Worm (Caenorhabditis elegans) whole organism, early embryonic: ENCODE data around the gene ech-9.

ENCODE experiments used
- B0310.2 ChIP-seq: sonication (generic microtip); optimal IDR thresholded peaks from 2 replicates; lab custom pipeline; 2016; ENCODE audit warnings: mild to moderate bottlenecking, missing genetic modification characterization, missing compliant biosample characterization
- aly-1 ChIP-seq: sonication (generic microtip); optimal IDR thresholded peaks from 2 replicates; lab custom pipeline; 2016; ENCODE audit warnings: missing genetic modification characterization, missing compliant biosample characterization
- ama-1 ChIP-seq: fragments of 150-350 bp; optimal IDR thresholded peaks from 2 replicates; lab custom pipeline; 2014
- ceh-36 ChIP-seq: sonication (generic microtip); optimal IDR thresholded peaks from 2 replicates; lab custom pipeline; 2016; ENCODE audit warnings: missing genetic modification characterization, inconsistent platforms, missing compliant biosample characterization
- ets-7 ChIP-seq: sonication (generic microtip); optimal IDR thresholded peaks from 2 replicates; lab custom pipeline; 2016; ENCODE audit warnings: missing genotype, missing genetic modification characterization, missing compliant biosample characterization
- flt-1 ChIP-seq: fragments of 200-800 bp; sonication (Bioruptor generic); IDR thresholded peaks from 2 replicates; pipeline ENCODE4 v1.3.6; 2022; ENCODE audit warnings: missing genetic modification characterization, missing compliant biosample characterization
- hmbx-1 ChIP-seq: sonication (generic microtip); optimal IDR thresholded peaks from 2 replicates; lab custom pipeline; 2016; ENCODE audit warnings: mild to moderate bottlenecking, missing genetic modification characterization, missing compliant biosample characterization
- hmg-4 ChIP-seq: fragments of 200-800 bp; sonication (Bioruptor generic); optimal IDR thresholded peaks from 2 replicates; lab custom pipeline; 2018; ENCODE audit warnings: mild to moderate bottlenecking, missing genetic modification characterization, missing compliant biosample characterization
- hnd-1 ChIP-seq: sonication (generic microtip); optimal IDR thresholded peaks from 2 replicates; lab custom pipeline; 2016; ENCODE audit warnings: missing genetic modification characterization, missing compliant biosample characterization
- pes-1 ChIP-seq: fragments of 200-800 bp; sonication (Bioruptor generic); IDR thresholded peaks from 2 replicates; pipeline ENCODE4 v1.3.6; 2022; ENCODE audit warnings: missing genetic modification reagents, missing genetic modification characterization, missing compliant biosample characterization
- scrt-1 ChIP-seq: fragments of 200-800 bp; sonication (Bioruptor generic); IDR thresholded peaks from 2 replicates; pipeline ENCODE4 v1.3.6; 2022; ENCODE audit warnings: missing genetic modification characterization, missing compliant biosample characterization
- sea-1 ChIP-seq: fragments of 200-800 bp; sonication (Bioruptor generic); conservative IDR thresholded peaks from 2 replicates; pipeline ENCODE4 v1.3.6; 2022; ENCODE audit warnings: missing genetic modification characterization, missing compliant biosample characterization
- tbx-37 ChIP-seq: fragments of 200-800 bp; sonication (Bioruptor generic); conservative IDR thresholded peaks from 2 replicates; pipeline ENCODE4 v1.3.6; 2022; ENCODE audit warnings: missing genetic modification reagents, missing genetic modification characterization, missing compliant biosample characterization
- tra-4 ChIP-seq: sonication (generic microtip); optimal IDR thresholded peaks from 2 replicates; lab custom pipeline; 2017; ENCODE audit warnings: missing genetic modification characterization, missing compliant biosample characterization

DNA sequence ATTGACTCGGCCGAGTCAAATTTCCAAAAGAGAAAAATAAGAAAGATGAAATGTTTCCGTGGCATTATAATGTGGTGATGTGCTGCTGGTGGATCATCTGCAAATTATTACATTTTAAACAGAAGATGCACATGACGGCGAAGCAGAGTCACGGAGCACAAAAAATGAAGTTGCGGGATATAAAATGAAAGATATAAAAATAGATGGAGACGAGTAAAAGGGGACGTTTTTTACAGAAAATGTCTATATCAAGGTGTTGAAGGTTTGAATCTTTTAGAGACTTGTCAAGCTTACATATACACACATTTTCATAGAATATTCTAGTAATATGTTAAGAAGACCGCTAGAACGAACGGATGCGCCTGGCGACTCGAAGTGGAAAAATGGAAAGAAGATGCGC, 40.8 kb downstream of the ech-9 start, which contains the start of gene ptrg-1:
- no peak for TF ChIP-seq scrt-1 (GFP tag; lab: Robert Waterston, UW)
- no peak for TF ChIP-seq tbx-37 (GFP tag; lab: Robert Waterston, UW)
- no peak for TF ChIP-seq ets-7 (tag; lab: Kevin White, UChicago)
- no peak for TF ChIP-seq hmg-4 (GFP tag; lab: Kevin White, UChicago)
- TF ChIP-seq ceh-36 (tag; lab: Kevin White, UChicago) = no peak
- TF ChIP-seq B0310.2 (tag; lab: Kevin White, UChicago) = no peak
- TF ChIP-seq flt-1 (GFP tag; lab: Robert Waterston, UW) = no peak
- no peak for TF ChIP-seq pes-1
- TF ChIP-seq ama-1 = no peak
- TF ChIP-seq sea-1 (GFP tag; lab: Robert Waterston, UW) = no peak
- no peak for TF ChIP-seq tra-4
- TF ChIP-seq aly-1 (tag; lab: Kevin White, UChicago) = no peak
- no peak for TF ChIP-seq hmbx-1 (tag; lab: Kevin White, UChicago)
- no peak for TF ChIP-seq hnd-1 (tag; lab: Kevin White, UChicago)
